Fruit fly (Drosophila melanogaster) whole organism, embryonic: ENCODE data around the gene Kdm5.
A peak's percentile ranks its signal among the peaks of the same experiment; 100 is the strongest.

Experiments used
- CG30403 ChIP-seq: fragments of 200-800 bp; sonication (Bioruptor generic); optimal IDR thresholded peaks from 3 replicates; lab custom pipeline; 2016; ENCODE audit warnings: missing biosample characterization, missing genetic modification characterization
- CG5953 ChIP-seq: fragments of 200-800 bp; sonication (Bioruptor generic); IDR thresholded peaks from 2 replicates; pipeline ENCODE4 v1.3.6; 2022; ENCODE audit warnings: missing biosample characterization, missing genetic modification characterization
- CG9437 ChIP-seq: fragments of 200-800 bp; sonication (Bioruptor generic); optimal IDR thresholded peaks from 2 replicates; lab custom pipeline; 2018; ENCODE audit warnings: missing biosample characterization, mild to moderate bottlenecking, missing genetic modification characterization
- Dbx ChIP-seq: fragments of 200-800 bp; sonication (Bioruptor generic); IDR thresholded peaks from 3 replicates; pipeline ENCODE4 v1.3.6; 2022; ENCODE audit warnings: missing biosample characterization, missing genetic modification characterization
- Dll ChIP-seq: fragments of 200-800 bp; sonication (Bioruptor generic); IDR thresholded peaks from 4 replicates; pipeline ENCODE4 v1.3.6; 2022; ENCODE audit warnings: missing biosample characterization, missing genetic modification characterization; ENCODE audit not compliant: partially characterized antibody

dm6 chr2L:6024345-6024907, 25.1 kb upstream of the Kdm5 start, which contains the start of gene CG9107:
- TF ChIP-seq Dll (peak; percentile 37; the same call in 1 of the 4 replicates), CG9437 (GFP tag; lab: Kevin White, UChicago) (peak; percentile 90), CG5953 (GFP tag; lab: Robert Waterston, UW) (no peak), Dbx (GFP tag; lab: Robert Waterston, UW) (no peak), CG30403 (GFP tag; lab: Kevin White, UChicago) (no peak)
